Worm (Caenorhabditis elegans) whole organism, mixed stage, embryonic: ENCODE results near the gene pqn-79.
"Not testable (repeated sequence)": the region's sequence is repeated elsewhere in the genome, so short reads cannot be mapped to it uniquely, and the experiment has no call there.

Experiments
- M03D4.4 ChIP-seq: sonication (generic microtip); optimal IDR thresholded peaks from 2 replicates; lab custom pipeline; 2017; ENCODE audit warnings: mild to moderate bottlenecking, missing genetic modification characterization, missing compliant biosample characterization
- blmp-1 ChIP-seq: fragments of 150-350 bp; optimal IDR thresholded peaks from 2 replicates; lab custom pipeline; 2014; ENCODE audit warnings: missing biosample characterization, missing genetic modification characterization
- ceh-39 ChIP-seq: fragments of 150-350 bp; optimal IDR thresholded peaks from 2 replicates; lab custom pipeline; 2014; ENCODE audit warnings: missing biosample characterization, missing genetic modification characterization
- ceh-43 ChIP-seq: fragments of 200-800 bp; sonication (Bioruptor generic); optimal IDR thresholded peaks from 2 replicates; lab custom pipeline; 2018; ENCODE audit warnings: mild to moderate bottlenecking, missing genetic modification characterization, moderate library complexity, missing compliant biosample characterization
- ceh-83 ChIP-seq: fragments of 200-800 bp; sonication (Bioruptor generic); optimal IDR thresholded peaks from 2 replicates; lab custom pipeline; 2018; ENCODE audit warnings: mild to moderate bottlenecking, missing genetic modification characterization, missing compliant biosample characterization
- ces-1 ChIP-seq: fragments of 150-350 bp; optimal IDR thresholded peaks from 2 replicates; lab custom pipeline; 2014; ENCODE audit warnings: missing biosample characterization, missing genetic modification reagents, missing genetic modification characterization
- cnd-1 ChIP-seq: fragments of 200-800 bp; sonication (Bioruptor generic); optimal IDR thresholded peaks from 2 replicates; lab custom pipeline; 2018; ENCODE audit warnings: mild to moderate bottlenecking, missing genetic modification characterization, missing compliant biosample characterization
- drap-1 ChIP-seq: fragments of 200-800 bp; sonication (Bioruptor generic); optimal IDR thresholded peaks from 3 replicates; lab custom pipeline; 2018; ENCODE audit warnings: mild to moderate bottlenecking, missing genetic modification characterization, missing compliant biosample characterization
- elt-1 ChIP-seq: sonication (generic microtip); optimal IDR thresholded peaks from 2 replicates; lab custom pipeline; 2017; ENCODE audit warnings: missing genetic modification characterization, mild to moderate bottlenecking, missing compliant biosample characterization, antibody characterized with exemption, moderate library complexity, borderline replicate concordance; ENCODE audit not compliant: insufficient read depth
- ham-2 ChIP-seq: fragments of 200-800 bp; sonication (Bioruptor generic); optimal IDR thresholded peaks from 2 replicates; lab custom pipeline; 2018; ENCODE audit warnings: mild to moderate bottlenecking, missing genetic modification characterization, missing compliant biosample characterization
- hlh-1 ChIP-seq: fragments of 150-350 bp; optimal IDR thresholded peaks from 2 replicates; lab custom pipeline; 2014; ENCODE audit warnings: missing biosample characterization, missing genetic modification reagents, missing genetic modification characterization
- lin-13 ChIP-seq: fragments of 150-350 bp; optimal IDR thresholded peaks from 2 replicates; lab custom pipeline; 2014; ENCODE audit warnings: missing biosample characterization, missing genetic modification characterization
- lin-32 ChIP-seq: fragments of 200-800 bp; sonication (Bioruptor generic); optimal IDR thresholded peaks from 2 replicates; lab custom pipeline; 2018; ENCODE audit warnings: mild to moderate bottlenecking, missing genetic modification characterization, missing compliant biosample characterization
- lsy-2 ChIP-seq: fragments of 150-350 bp; optimal IDR thresholded peaks from 2 replicates; lab custom pipeline; 2014; ENCODE audit warnings: missing biosample characterization, missing genetic modification characterization
- mab-5 ChIP-seq: fragments of 150-350 bp; optimal IDR thresholded peaks from 2 replicates; lab custom pipeline; 2014; ENCODE audit warnings: missing biosample characterization, missing genetic modification characterization
- mep-1 ChIP-seq: fragments of 150-350 bp; optimal IDR thresholded peaks from 2 replicates; lab custom pipeline; 2017; ENCODE audit warnings: missing biosample characterization, missing genetic modification reagents, missing genetic modification characterization, inconsistent platforms
- mls-2 ChIP-seq: sonication (generic microtip); optimal IDR thresholded peaks from 2 replicates; lab custom pipeline; 2016; ENCODE audit warnings: mild to moderate bottlenecking, missing genetic modification characterization, moderate library complexity, missing compliant biosample characterization
- nhr-12 ChIP-seq: fragments of 150-350 bp; optimal IDR thresholded peaks from 2 replicates; lab custom pipeline; 2014; ENCODE audit warnings: missing biosample characterization, missing genetic modification characterization
- nhr-2 ChIP-seq: fragments of 150-350 bp; optimal IDR thresholded peaks from 2 replicates; lab custom pipeline; 2014; ENCODE audit warnings: missing biosample characterization, missing genetic modification characterization
- nhr-237 ChIP-seq: fragments of 150-350 bp; optimal IDR thresholded peaks from 2 replicates; lab custom pipeline; 2014; ENCODE audit warnings: missing biosample characterization, missing genetic modification characterization
- nhr-28 ChIP-seq: fragments of 150-350 bp; optimal IDR thresholded peaks from 2 replicates; lab custom pipeline; 2014; ENCODE audit warnings: missing biosample characterization, missing genetic modification characterization
- nhr-76 ChIP-seq: sonication (generic microtip); optimal IDR thresholded peaks from 2 replicates; lab custom pipeline; 2017; ENCODE audit warnings: missing biosample characterization, missing genetic modification characterization
- pha-4 ChIP-seq: fragments of 150-350 bp; optimal IDR thresholded peaks from 2 replicates; lab custom pipeline; 2018; ENCODE audit warnings: missing biosample characterization, missing genetic modification reagents, missing genetic modification characterization
- sem-2 ChIP-seq: fragments of 200-800 bp; sonication (Bioruptor generic); optimal IDR thresholded peaks from 2 replicates; lab custom pipeline; 2018; ENCODE audit warnings: mild to moderate bottlenecking, missing genetic modification characterization, missing compliant biosample characterization
- snpc-4 ChIP-seq: fragments of 150-350 bp; optimal IDR thresholded peaks from 2 replicates; lab custom pipeline; 2014; ENCODE audit warnings: missing biosample characterization, missing genetic modification characterization
- sptf-1 ChIP-seq: sonication (generic microtip); optimal IDR thresholded peaks from 2 replicates; lab custom pipeline; 2017; ENCODE audit warnings: mild to moderate bottlenecking, missing genetic modification characterization, moderate library complexity, missing compliant biosample characterization
- tbx-8 ChIP-seq: fragments of 200-800 bp; sonication (Bioruptor generic); optimal IDR thresholded peaks from 2 replicates; lab custom pipeline; 2018; ENCODE audit warnings: mild to moderate bottlenecking, missing genetic modification characterization, moderate library complexity, missing compliant biosample characterization
- unc-120 ChIP-seq: sonication (generic microtip); optimal IDR thresholded peaks from 2 replicates; lab custom pipeline; 2017; ENCODE audit warnings: missing genetic modification characterization, missing compliant biosample characterization; ENCODE audit not compliant: poor library complexity, severe bottlenecking
- unc-39 ChIP-seq: fragments of 150-350 bp; optimal IDR thresholded peaks from 2 replicates; lab custom pipeline; 2014; ENCODE audit warnings: missing biosample characterization, missing genetic modification characterization
- unc-62 ChIP-seq: fragments of 150-350 bp; optimal IDR thresholded peaks from 2 replicates; lab custom pipeline; 2014; ENCODE audit warnings: missing biosample characterization, missing genetic modification reagents, missing genetic modification characterization
- ztf-11 ChIP-seq: fragments of 150-350 bp; optimal IDR thresholded peaks from 2 replicates; lab custom pipeline; 2014; ENCODE audit warnings: missing biosample characterization, missing genetic modification characterization

Gene pqn-79

DNA sequence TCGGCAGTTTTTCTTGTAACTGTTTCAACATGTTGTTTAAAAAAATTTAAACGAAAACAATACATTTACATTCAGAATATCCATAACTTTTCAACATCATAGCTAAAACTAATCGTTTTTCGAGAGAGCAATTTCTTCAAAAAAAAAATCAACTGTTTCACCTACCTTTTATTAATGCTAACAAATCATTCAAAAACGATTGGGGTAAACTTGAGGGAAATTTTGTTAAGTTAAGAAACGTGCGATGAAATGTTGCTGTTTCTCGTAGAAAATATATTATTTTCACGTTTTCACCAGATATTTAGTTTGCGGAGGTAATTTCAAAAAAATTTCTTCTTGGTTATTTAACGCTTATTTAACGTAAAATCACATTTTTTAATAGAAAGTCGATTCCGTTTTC, 11.0 kb downstream of the pqn-79 start:
- TF ChIP-seq drap-1: no peak
- TF ChIP-seq lin-32 (GFP tag; lab: Kevin White, UChicago): no peak
- TF ChIP-seq ceh-39: no peak
- TF ChIP-seq tbx-8: no peak
- TF ChIP-seq unc-120 (tag; lab: Kevin White, UChicago): no peak
- TF ChIP-seq ces-1: no peak

DNA sequence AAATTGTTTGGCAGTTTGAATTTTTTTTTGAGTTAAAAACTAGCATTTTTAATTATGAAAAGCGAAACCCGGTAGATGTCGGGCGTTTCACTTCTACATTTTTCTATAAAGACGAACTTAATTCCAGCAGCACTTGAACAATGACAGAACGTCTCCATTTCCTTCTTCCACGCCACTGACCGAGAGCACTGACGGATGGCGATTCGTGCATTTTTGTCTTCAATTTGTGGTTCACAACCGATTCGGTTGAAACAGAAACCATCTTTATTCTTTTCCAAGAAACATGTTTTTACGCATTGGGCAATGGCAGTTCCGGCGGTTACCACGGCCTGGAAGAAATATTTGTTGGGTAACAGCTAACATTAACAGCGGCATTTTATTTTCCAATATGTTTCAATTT, 17.8 kb downstream of the pqn-79 start:
- no peak for TF ChIP-seq ztf-11
- TF ChIP-seq M03D4.4 (tag; lab: Kevin White, UChicago): no peak
- no peak for TF ChIP-seq ham-2 (GFP tag; lab: Kevin White, UChicago)
- TF ChIP-seq elt-1: no peak
- no peak for TF ChIP-seq unc-62
- TF ChIP-seq blmp-1 (tag; lab: Kevin White, UChicago): no peak
- no peak for TF ChIP-seq ceh-43 (GFP tag; lab: Kevin White, UChicago)
- TF ChIP-seq cnd-1: no peak
- TF ChIP-seq pha-4 (tag; lab: Kevin White, UChicago): no peak
- TF ChIP-seq mls-2: no peak
- no peak for TF ChIP-seq ces-1
- no peak for TF ChIP-seq nhr-2 (tag; lab: Kevin White, UChicago)
- no peak for TF ChIP-seq snpc-4

DNA sequence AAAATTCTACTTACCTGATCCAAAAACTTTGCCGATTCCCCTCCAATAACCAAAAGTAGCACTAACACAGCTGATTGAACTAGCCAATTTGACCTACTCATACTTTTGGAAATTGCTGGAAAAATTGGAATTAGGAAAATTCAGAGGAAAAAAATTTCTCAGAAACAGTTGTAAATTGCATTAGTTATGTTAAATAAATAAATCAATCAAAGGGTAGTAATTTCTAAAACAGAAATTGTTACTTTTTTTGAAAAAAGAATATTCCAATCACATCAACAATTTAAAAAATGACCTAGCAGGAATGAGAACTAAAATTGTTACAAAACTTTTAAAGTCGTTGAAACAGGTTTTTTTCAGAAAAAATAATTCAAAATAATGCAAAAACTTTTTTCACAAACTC, 21.6 kb downstream of the pqn-79 start, which contains the start of gene Y105C5A.8:
TSS of gene Y105C5A.8 (minus strand) at position 101 of the 400 bp plus-strand sequence.
- no peak for TF ChIP-seq lin-32 (GFP tag; lab: Kevin White, UChicago)
- TF ChIP-seq nhr-237 (tag; lab: Kevin White, UChicago): no peak
- no peak for TF ChIP-seq mep-1 (tag; lab: Kevin White, UChicago)
- no peak for TF ChIP-seq sem-2 (GFP tag; lab: Kevin White, UChicago)
- no peak for TF ChIP-seq unc-120 (tag; lab: Kevin White, UChicago)
- no peak for TF ChIP-seq nhr-28
- TF ChIP-seq sptf-1: no peak
- no peak for TF ChIP-seq snpc-4
- TF ChIP-seq mls-2: no peak
- TF ChIP-seq ceh-39: no peak
- no peak for TF ChIP-seq nhr-76 (tag; lab: Kevin White, UChicago)
- TF ChIP-seq nhr-12 (tag; lab: Kevin White, UChicago): no peak
- no peak for TF ChIP-seq lin-13 (tag; lab: Kevin White, UChicago)

DNA sequence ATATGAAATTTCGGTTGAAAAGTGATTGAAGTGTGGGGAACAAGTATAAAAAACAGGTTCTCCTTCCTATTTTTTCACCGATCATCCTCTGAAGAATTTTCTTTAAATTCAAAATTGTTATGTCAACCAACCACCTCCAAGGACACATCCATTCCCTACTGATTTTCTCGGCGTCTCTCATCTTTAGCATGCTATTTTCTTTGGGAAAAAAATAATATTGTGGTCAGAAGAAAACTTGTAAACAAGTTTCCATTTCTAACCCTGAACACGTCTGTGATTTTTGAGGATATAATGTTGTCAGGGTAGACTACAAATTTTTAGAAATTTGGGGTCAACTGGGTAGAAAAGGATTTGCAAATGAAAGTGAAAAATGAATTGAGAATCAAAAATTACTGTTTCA, 22.3 kb downstream of the pqn-79 start:
- no peak for TF ChIP-seq blmp-1 (tag; lab: Kevin White, UChicago)
- no peak for TF ChIP-seq lin-13 (tag; lab: Kevin White, UChicago)
- TF ChIP-seq cnd-1: no peak
- no peak for TF ChIP-seq mep-1 (tag; lab: Kevin White, UChicago)
- TF ChIP-seq nhr-12 (tag; lab: Kevin White, UChicago): no peak
- TF ChIP-seq ceh-83 (GFP tag; lab: Kevin White, UChicago): no peak
- TF ChIP-seq sptf-1: no peak
- TF ChIP-seq drap-1: no peak
- TF ChIP-seq, all 35 proteins: peak for 0

DNA sequence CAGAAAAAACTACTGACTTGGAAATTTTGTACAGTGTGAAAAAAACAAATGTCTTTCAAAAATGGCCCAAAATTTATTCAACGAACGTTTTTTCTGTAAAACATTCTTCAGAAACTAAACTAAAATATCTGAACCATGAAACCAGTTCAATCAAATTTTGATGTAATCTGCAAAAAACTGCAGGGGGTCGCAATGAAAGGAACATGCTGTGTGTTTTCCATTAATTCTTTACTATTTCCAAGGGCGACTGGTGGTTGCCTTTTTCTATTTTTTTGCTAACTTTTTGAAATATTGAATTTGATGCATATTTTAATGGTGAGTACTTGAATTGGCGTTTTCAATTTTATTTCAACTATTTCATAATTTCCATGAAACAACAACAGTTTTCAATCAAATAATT, 35.8 kb downstream of the pqn-79 start, which contains the start of gene Y105C5A.9:
TSS of gene Y105C5A.9 (plus strand) at position 301 of the 400 bp plus-strand sequence.
- TF ChIP-seq pha-4 (tag; lab: Kevin White, UChicago) (no peak), mab-5 (no peak)

DNA sequence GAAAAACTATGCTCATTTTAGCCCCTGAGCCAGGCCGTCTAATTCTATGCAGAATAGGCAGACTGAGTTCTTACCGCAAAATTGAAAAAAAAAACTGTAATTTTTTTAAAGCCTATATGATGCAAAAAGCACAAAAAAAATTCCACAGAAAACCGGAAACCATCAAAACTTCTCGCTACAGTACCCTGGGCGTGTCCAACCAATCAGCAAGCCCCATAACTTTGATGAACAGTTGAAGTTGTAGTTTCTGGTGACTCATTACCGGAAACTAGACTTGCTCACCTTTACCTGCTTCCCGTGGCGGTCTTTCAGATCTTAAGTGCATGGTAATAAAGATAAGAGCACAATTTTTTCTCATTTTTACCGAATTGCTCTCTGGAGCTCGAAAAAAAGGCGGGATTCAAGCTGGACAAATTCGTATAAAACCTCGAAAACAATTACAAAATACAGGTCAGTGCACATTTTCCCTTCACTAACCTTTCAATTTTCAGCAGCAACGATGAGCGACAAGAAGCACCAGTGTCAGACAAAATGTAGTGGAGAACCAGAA, 38.9 kb downstream of the pqn-79 start, which contains the start of gene Y105C5A.1274:
TSS of gene Y105C5A.1274 (plus strand) at position 500 of the 550 bp plus-strand sequence.
- peak; percentile 23 for TF ChIP-seq lsy-2

DNA sequence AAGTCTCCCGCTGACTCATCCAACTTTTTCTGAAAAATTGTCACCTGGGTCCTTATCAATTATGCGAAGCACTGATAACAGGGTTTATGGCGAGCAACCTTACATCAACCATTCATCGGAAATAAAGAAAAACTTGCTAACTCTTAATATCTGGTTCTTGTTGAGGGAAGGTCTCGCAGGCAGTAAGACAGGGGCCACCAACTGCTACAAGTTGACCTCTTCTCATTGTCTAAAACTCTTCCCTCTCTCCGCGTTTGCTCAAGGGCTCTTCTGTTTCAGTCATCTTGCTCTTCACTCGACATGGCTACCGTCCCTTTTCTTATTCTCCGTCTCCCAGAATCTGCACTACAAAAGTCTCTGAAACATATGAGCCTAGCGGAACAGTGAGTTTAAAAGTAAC, 40.1 kb downstream of the pqn-79 start, which contains the start of gene Y105C5A.10:
TSS of gene Y105C5A.10 (plus strand) at position 301 of the 400 bp plus-strand sequence.
- not testable (repeated sequence) for TF ChIP-seq lin-13 (tag; lab: Kevin White, UChicago); unc-39; hlh-1 (tag; lab: Kevin White, UChicago)
